Worm (Caenorhabditis elegans): ENCODE results near the gene K06H7.1.
A peak's percentile ranks its signal among the peaks of the same experiment; 100 is the strongest.

DNA sequence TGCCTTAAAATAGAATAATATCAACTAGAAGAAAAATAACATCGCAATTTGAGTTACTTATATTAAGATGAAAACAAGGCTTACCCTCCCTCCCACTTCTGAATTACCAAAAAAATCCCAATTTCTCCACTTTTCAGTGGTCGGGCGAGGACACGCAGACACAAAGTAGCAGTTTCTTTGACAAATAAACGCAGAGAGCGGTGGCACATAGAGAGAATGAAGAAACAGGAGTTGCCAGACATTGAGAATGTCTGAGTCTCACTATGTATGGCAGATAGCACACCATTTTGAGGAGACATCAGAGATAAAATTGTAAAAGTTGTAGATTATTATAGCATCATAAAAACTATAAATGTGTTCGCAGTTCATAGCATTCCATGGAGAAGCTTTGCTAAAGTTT, 26.1 kb downstream of the K06H7.1 start:
- TF ChIP-seq him-1 (tag; optimal IDR thresholded peaks at IDR 0.05) (no peak), W03F9.2 (tag; optimal IDR thresholded peaks at IDR 0.05) (peak; percentile 40)
